Fruit fly (Drosophila melanogaster): ENCODE results near the gene Hsc70-1.

Gene Hsc70-1

dm6 chr3L:14001658-14002523, 28.0 kb downstream of the Hsc70-1 start, which contains the start of the genes Nprl3 and upSET (continued):
- TF ChIP-seq Neu2 (GFP tag; optimal IDR thresholded peaks at IDR 0.05; ENCODE audit: borderline replicate concordance) (no peak), Ada2b (GFP tag; IDR thresholded peaks at IDR 0.05) (no peak), ro (GFP tag; IDR thresholded peaks at IDR 0.05) (no peak), sim (GFP tag; IDR thresholded peaks at IDR 0.05) (no peak), Dll (GFP tag; IDR thresholded peaks at IDR 0.05; ENCODE audit: partially characterized antibody) (peak; percentile 90), p53 (GFP tag; optimal IDR thresholded peaks at IDR 0.05) (no peak), hth (optimal IDR thresholded peaks at IDR 0.05) (no peak)

DNA sequence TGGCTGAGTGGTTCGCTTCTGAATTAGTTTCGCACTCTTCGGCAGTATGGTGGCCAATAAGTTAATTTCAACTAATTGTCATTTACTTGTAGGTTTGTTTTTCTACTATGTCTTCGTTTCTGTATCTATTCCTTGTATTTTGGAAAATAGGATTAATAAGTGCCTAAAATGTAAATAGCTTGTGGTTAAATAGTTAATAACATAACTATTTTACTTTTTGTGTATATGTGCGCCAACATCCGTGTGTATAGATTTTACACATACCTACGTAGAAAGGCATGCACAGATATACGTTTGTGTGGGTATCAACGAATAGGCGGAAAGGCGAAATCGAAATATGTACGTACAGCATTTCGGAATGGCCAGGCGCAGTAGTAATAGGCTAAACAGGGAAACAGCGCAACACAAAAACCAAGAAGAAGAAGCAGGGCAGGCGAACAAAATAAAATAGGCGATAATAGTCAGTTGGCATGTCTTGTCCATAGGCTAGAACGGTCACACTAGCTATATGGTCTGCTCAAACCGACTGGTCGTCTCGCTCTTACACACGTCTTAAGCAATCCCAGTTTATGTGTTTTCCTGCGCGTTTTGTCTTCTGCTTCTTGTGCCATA, 28.8 kb downstream of the Hsc70-1 start:
- TF ChIP-seq ac (GFP tag; optimal IDR thresholded peaks at IDR 0.05) (no peak), CG10543 (GFP tag; optimal IDR thresholded peaks at IDR 0.05) (peak; percentile 66), Ravus (GFP tag; IDR thresholded peaks at IDR 0.05) (no peak), CG32767 (GFP tag; IDR thresholded peaks at IDR 0.05) (peak; percentile 74), PHDP (tag; optimal IDR thresholded peaks at IDR 0.05) (no peak), CG30403 (GFP tag; optimal IDR thresholded peaks at IDR 0.05) (no peak), CG4404 (GFP tag; IDR thresholded peaks at IDR 0.05) (no peak), Tbp (GFP tag; optimal IDR thresholded peaks at IDR 0.05) (no peak), Pdp1 (GFP tag; optimal IDR thresholded peaks at IDR 0.05) (peak in 1 of 2 experiments; percentile 42), otp (GFP tag; IDR thresholded peaks at IDR 0.05) (peak; percentile 52; the same call in 1 of the 3 replicates), lilli (GFP tag; optimal IDR thresholded peaks at IDR 0.05) (no peak), Adf1 (GFP tag; IDR thresholded peaks at IDR 0.05) (no peak), CG7928 (GFP tag; optimal IDR thresholded peaks at IDR 0.05) (no peak), CG9727 (GFP tag; optimal IDR thresholded peaks at IDR 0.05) (no peak), CG10209 (GFP tag; optimal IDR thresholded peaks at IDR 0.05) (no peak), Oaz (GFP tag; IDR thresholded peaks at IDR 0.05) (no peak), tll (GFP tag; optimal IDR thresholded peaks at IDR 0.05) (no peak), Abd-B (GFP tag; optimal IDR thresholded peaks at IDR 0.05) (peak; percentile 76), CG9797 (GFP tag; optimal IDR thresholded peaks at IDR 0.05) (peak; percentile 68), CG13287 (GFP tag; IDR thresholded peaks at IDR 0.05; ENCODE audit: partially characterized antibody) (peak; percentile 20; the same call in 1 of the 2 replicates), CG31365 (tag; optimal IDR thresholded peaks at IDR 0.05) (no peak), Med (GFP tag) (peak; percentile 86), CG3163 (GFP tag; optimal IDR thresholded peaks at IDR 0.05) (no peak), Fer3 (tag; optimal IDR thresholded peaks at IDR 0.05) (no peak), CG10321 (GFP tag; IDR thresholded peaks at IDR 0.05) (peak; percentile 99), CG8290 (GFP tag; optimal IDR thresholded peaks at IDR 0.05) (no peak), CG8290 (tag; optimal IDR thresholded peaks at IDR 0.05) (peak in 1 of 2 experiments; percentile 75), ham (GFP tag; IDR thresholded peaks at IDR 0.05) (no peak), Gug (GFP tag; IDR thresholded peaks at IDR 0.05) (no peak), unc-4 (GFP tag; IDR thresholded peaks at IDR 0.05; ENCODE audit: partially characterized antibody) (no peak), hkb (optimal IDR thresholded peaks at IDR 0.05) (no peak), hkb (GFP tag; IDR thresholded peaks at IDR 0.05) (no peak; the same call in 1 of the 2 replicates), Fer1 (GFP tag; optimal IDR thresholded peaks at IDR 0.05) (peak; percentile 27), nmo (GFP tag; optimal IDR thresholded peaks at IDR 0.05) (peak; percentile 33), CG18619 (GFP tag; optimal IDR thresholded peaks at IDR 0.05) (peak; percentile 11), CG10462 (GFP tag; optimal IDR thresholded peaks at IDR 0.05) (no peak), Lpt (GFP tag; optimal IDR thresholded peaks at IDR 0.05) (no peak), CG17385 (GFP tag; optimal IDR thresholded peaks at IDR 0.05) (peak; percentile 99), tna (GFP tag; IDR thresholded peaks at IDR 0.05; ENCODE audit: partially characterized antibody) (no peak), Stat92E (GFP tag; optimal IDR thresholded peaks at IDR 0.05) (no peak)

All from whole organism, embryonic.